Comparison of ENCODE assay signal across 4 worm cellular contexts in the genomic region with DNA sequence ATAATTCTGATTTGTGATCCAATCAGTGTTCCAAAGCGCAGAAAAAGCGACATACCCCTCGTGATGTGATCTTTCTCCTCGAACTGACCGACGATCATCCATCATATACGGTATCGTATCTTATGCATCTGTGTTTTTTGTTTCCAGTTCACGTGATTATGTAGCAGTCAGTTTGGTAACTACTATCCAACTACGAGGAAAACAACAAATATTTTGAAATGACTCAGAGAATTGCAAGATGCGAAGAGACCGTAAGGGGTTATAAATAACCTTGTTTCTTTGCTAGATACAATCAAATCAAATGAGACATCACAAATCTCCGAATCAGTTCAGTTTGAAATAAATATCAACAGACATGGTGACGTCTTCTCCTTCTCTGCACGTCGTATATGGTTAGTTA.
TF ChIP-seq lines count a peak whose summit lies in the region.

No protein-coding gene starts in this region.

TF ChIP-seq in whole organism, L1 larva, 84 proteins besides CTCF, POLR2A, EP300 and RAD21 (continued from another document):
- TF ChIP-seq snu-23 (GFP tag; optimal IDR thresholded peaks at IDR 0.05; lab: Kevin White, UChicago) (peak; percentile 59), efl-3 (GFP tag; optimal IDR thresholded peaks at IDR 0.05; lab: Kevin White, UChicago) (peak; percentile 38), mep-1 (tag; optimal IDR thresholded peaks at IDR 0.05; lab: Kevin White, UChicago) (peak; percentile 46), nhr-90 (tag; optimal IDR thresholded peaks at IDR 0.05; lab: Kevin White, UChicago; ENCODE audit: poor library complexity) (peak; percentile 84), nhr-237 (tag; optimal IDR thresholded peaks at IDR 0.05; lab: Kevin White, UChicago) (no peak), swsn-7 (tag; optimal IDR thresholded peaks at IDR 0.05; lab: Kevin White, UChicago) (no peak), dpl-1 (GFP tag; optimal IDR thresholded peaks at IDR 0.05; lab: Kevin White, UChicago) (peak in 1 of 3 experiments; percentile 39), elt-2 (tag; optimal IDR thresholded peaks at IDR 0.05; lab: Kevin White, UChicago) (no peak), efl-1 (optimal IDR thresholded peaks at IDR 0.05; lab: Kevin White, UChicago) (peak in 1 of 2 experiments; percentile 8), efl-1 (GFP tag; optimal IDR thresholded peaks at IDR 0.05 in 1 of 2; lab: Kevin White, UChicago) (peak in 1 of 2 experiments; percentile 85), grh-1 (GFP tag; IDR thresholded peaks at IDR 0.05; lab: Robert Waterston, UW) (peak; percentile 36; the same call in 1 of the 2 replicates), pax-3 (tag; optimal IDR thresholded peaks at IDR 0.05; lab: Kevin White, UChicago) (no peak), lsy-2 (tag; optimal IDR thresholded peaks at IDR 0.05; lab: Kevin White, UChicago) (peak; percentile 50 to 72), unc-98 (GFP tag; IDR thresholded peaks at IDR 0.05; lab: Robert Waterston, UW) (no peak), nhr-85 (tag; lab: Kevin White, UChicago) (peak; percentile 99), tbx-2 (tag; optimal IDR thresholded peaks at IDR 0.05; lab: Kevin White, UChicago) (peak; percentile 63), nhr-12 (tag; optimal IDR thresholded peaks at IDR 0.05; lab: Kevin White, UChicago) (no peak), pqm-1 (tag; optimal IDR thresholded peaks at IDR 0.05; lab: Kevin White, UChicago) (no peak), fkh-4 (tag; optimal IDR thresholded peaks at IDR 0.05; lab: Kevin White, UChicago; ENCODE audit: borderline replicate concordance) (no peak), hlh-4 (tag; optimal IDR thresholded peaks at IDR 0.05; lab: Kevin White, UChicago) (no peak), lin-13 (GFP tag; optimal IDR thresholded peaks at IDR 0.05; lab: Kevin White, UChicago) (peak; percentile 31), C16A3.4 (tag; optimal IDR thresholded peaks at IDR 0.05; lab: Kevin White, UChicago) (peak; percentile 69), mab-9 (GFP tag; IDR thresholded peaks at IDR 0.05; lab: Robert Waterston, UW) (no peak)

TF ChIP-seq in whole organism, L2 larva, 48 proteins besides CTCF, POLR2A, EP300 and RAD21 (continued from another document):
- TF ChIP-seq alr-1 (tag; optimal IDR thresholded peaks at IDR 0.05; lab: Kevin White, UChicago) (no peak), crh-2 (tag; optimal IDR thresholded peaks at IDR 0.05; lab: Kevin White, UChicago) (peak; percentile 63), lsy-2 (tag; optimal IDR thresholded peaks at IDR 0.05; lab: Kevin White, UChicago) (peak in 1 of 2 experiments; percentile 71), unc-62 (GFP tag; optimal IDR thresholded peaks at IDR 0.05; lab: Kevin White, UChicago) (no peak), mab-5 (tag; optimal IDR thresholded peaks at IDR 0.05; lab: Kevin White, UChicago) (no peak), lin-39 (tag; optimal IDR thresholded peaks at IDR 0.05; lab: Kevin White, UChicago) (no peak), ztf-4 (tag; optimal IDR thresholded peaks at IDR 0.05; lab: Kevin White, UChicago) (no peak), zag-1 (tag; optimal IDR thresholded peaks at IDR 0.05; lab: Kevin White, UChicago) (no peak), nhr-6 (tag; optimal IDR thresholded peaks at IDR 0.05; lab: Kevin White, UChicago) (peak; percentile 51), unc-39 (tag; optimal IDR thresholded peaks at IDR 0.05; lab: Kevin White, UChicago) (no peak), mdl-1 (tag; optimal IDR thresholded peaks at IDR 0.05; lab: Kevin White, UChicago) (peak in 1 of 2 experiments; percentile 32), egl-27 (tag; optimal IDR thresholded peaks at IDR 0.05; lab: Kevin White, UChicago) (no peak), unc-55 (GFP tag; optimal IDR thresholded peaks at IDR 0.05; lab: Kevin White, UChicago) (no peak), snpc-4 (tag; optimal IDR thresholded peaks at IDR 0.05; lab: Kevin White, UChicago) (no peak), ama-1 (optimal IDR thresholded peaks at IDR 0.05; lab: Kevin White, UChicago) (no peak), nhr-25 (tag; optimal IDR thresholded peaks at IDR 0.05; lab: Kevin White, UChicago) (peak; percentile 89), dmd-4 (tag; optimal IDR thresholded peaks at IDR 0.05; lab: Kevin White, UChicago) (no peak), R02D3.7 (tag; optimal IDR thresholded peaks at IDR 0.05; lab: Kevin White, UChicago) (no peak), F13H6.1 (tag; optimal IDR thresholded peaks at IDR 0.05; lab: Kevin White, UChicago) (no peak), nhr-11 (tag; optimal IDR thresholded peaks at IDR 0.05; lab: Kevin White, UChicago) (no peak), elt-1 (tag; optimal IDR thresholded peaks at IDR 0.05; lab: Kevin White, UChicago) (peak; percentile 37), nhr-12 (tag; optimal IDR thresholded peaks at IDR 0.05; lab: Kevin White, UChicago) (no peak), sma-3 (GFP tag; optimal IDR thresholded peaks at IDR 0.05; lab: Kevin White, UChicago) (peak; percentile 98), nhr-23 (tag; optimal IDR thresholded peaks at IDR 0.05; lab: Kevin White, UChicago) (peak; percentile 24), sem-4 (tag; optimal IDR thresholded peaks at IDR 0.05; lab: Kevin White, UChicago) (no peak), lin-13 (GFP tag; optimal IDR thresholded peaks at IDR 0.05; lab: Kevin White, UChicago) (no peak), ceh-82 (tag; optimal IDR thresholded peaks at IDR 0.05; lab: Kevin White, UChicago) (no peak), blmp-1 (tag; optimal IDR thresholded peaks at IDR 0.05; lab: Kevin White, UChicago; ENCODE audit: insufficient read depth) (peak; percentile 72), aly-2 (tag; optimal IDR thresholded peaks at IDR 0.05; lab: Kevin White, UChicago) (no peak), peb-1 (tag; optimal IDR thresholded peaks at IDR 0.05; lab: Kevin White, UChicago) (no peak)
TF ChIP-seq in whole organism, L2 larva: peak in this region for 14.

TF ChIP-seq in whole organism, L3 larva, 47 proteins besides CTCF, POLR2A, EP300 and RAD21 (continued from another document):
- no peak for TF ChIP-seq eor-1 (tag; optimal IDR thresholded peaks at IDR 0.05; lab: Kevin White, UChicago)
- TF ChIP-seq nhr-23 (tag; optimal IDR thresholded peaks at IDR 0.05; lab: Kevin White, UChicago), result peak; percentile 81
- no peak for TF ChIP-seq elt-2 (tag; optimal IDR thresholded peaks at IDR 0.05; lab: Kevin White, UChicago)
- TF ChIP-seq daf-12 (tag; optimal IDR thresholded peaks at IDR 0.05; lab: Kevin White, UChicago), result no peak
- no peak for TF ChIP-seq lin-39 (tag; optimal IDR thresholded peaks at IDR 0.05; lab: Kevin White, UChicago)
- no peak for TF ChIP-seq nhr-76 (tag; optimal IDR thresholded peaks at IDR 0.05; lab: Kevin White, UChicago)
- TF ChIP-seq hmg-11 (tag; optimal IDR thresholded peaks at IDR 0.05; lab: Kevin White, UChicago), result no peak
- no peak for TF ChIP-seq unc-62 (GFP tag; optimal IDR thresholded peaks at IDR 0.05; lab: Kevin White, UChicago)
- no peak for TF ChIP-seq egl-5 (tag; optimal IDR thresholded peaks at IDR 0.05; lab: Kevin White, UChicago)
- no peak for TF ChIP-seq ceh-82 (tag; optimal IDR thresholded peaks at IDR 0.05; lab: Kevin White, UChicago)
- TF ChIP-seq R02D3.7 (tag; optimal IDR thresholded peaks at IDR 0.05; lab: Kevin White, UChicago), result no peak
- TF ChIP-seq egl-27 (tag; optimal IDR thresholded peaks at IDR 0.05; lab: Kevin White, UChicago), result no peak
- no peak for TF ChIP-seq fkh-2 (tag; optimal IDR thresholded peaks at IDR 0.05; lab: Kevin White, UChicago)
- peak; percentile 89 for TF ChIP-seq nhr-25 (tag; optimal IDR thresholded peaks at IDR 0.05; lab: Kevin White, UChicago)
- no peak for TF ChIP-seq mml-1 (tag; optimal IDR thresholded peaks at IDR 0.05; lab: Kevin White, UChicago)
- TF ChIP-seq ztf-11 (tag; optimal IDR thresholded peaks at IDR 0.05; lab: Kevin White, UChicago), result no peak
- no peak for TF ChIP-seq tbx-2 (tag; optimal IDR thresholded peaks at IDR 0.05; lab: Kevin White, UChicago)
- no peak for TF ChIP-seq pha-4 (tag; optimal IDR thresholded peaks at IDR 0.05; lab: Kevin White, UChicago)
- TF ChIP-seq nhr-237 (tag; optimal IDR thresholded peaks at IDR 0.05; lab: Kevin White, UChicago), result no peak
TF ChIP-seq in whole organism, L3 larva: peak in this region for 5.

TF ChIP-seq in whole organism, L4 larva, 104 proteins besides CTCF, POLR2A, EP300 and RAD21 (continued from another document):
- TF ChIP-seq unc-39 (tag; optimal IDR thresholded peaks at IDR 0.05; lab: Kevin White, UChicago) (no peak), unc-62 (GFP tag; optimal IDR thresholded peaks at IDR 0.05 in 1 of 2; lab: Kevin White, UChicago) (peak in 1 of 2 experiments; percentile 97), unc-62 (tag; optimal IDR thresholded peaks at IDR 0.05; lab: Kevin White, UChicago) (no peak), ceh-28 (tag; optimal IDR thresholded peaks at IDR 0.05; lab: Kevin White, UChicago) (no peak), nhr-28 (tag; optimal IDR thresholded peaks at IDR 0.05; lab: Kevin White, UChicago) (peak; percentile 84), egl-43 (GFP tag; IDR thresholded peaks at IDR 0.05; lab: Robert Waterston, UW) (no peak)
